Worm (Caenorhabditis elegans) whole organism, L2 larva: ENCODE measurements around the gene unc-36.
A peak's percentile ranks its signal among the peaks of the same experiment; 100 is the strongest.

Experiments
- C34F6.9 ChIP-seq: fragments of 150-350 bp; optimal IDR thresholded peaks from 2 replicates; lab custom pipeline; 2014; ENCODE audit warnings: missing biosample characterization, missing genetic modification characterization
- F13H6.1 ChIP-seq: sonication (generic microtip); optimal IDR thresholded peaks from 2 replicates; lab custom pipeline; 2016; ENCODE audit warnings: missing genetic modification characterization, missing compliant biosample characterization
- R02D3.7 ChIP-seq: fragments of 150-350 bp; optimal IDR thresholded peaks from 2 replicates; lab custom pipeline; 2014; ENCODE audit warnings: missing biosample characterization, missing genetic modification characterization
- Y55F3AM.14 ChIP-seq: fragments of 200-800 bp; sonication (Bioruptor generic); optimal IDR thresholded peaks from 2 replicates; lab custom pipeline; 2018; ENCODE audit warnings: mild to moderate bottlenecking, missing genetic modification characterization, missing compliant biosample characterization
- ZK546.5 ChIP-seq: sonication (generic microtip); optimal IDR thresholded peaks from 2 replicates; lab custom pipeline; 2017; ENCODE audit warnings: missing biosample characterization, missing genetic modification characterization
- alr-1 ChIP-seq: fragments of 150-350 bp; optimal IDR thresholded peaks from 2 replicates; lab custom pipeline; 2014; ENCODE audit warnings: missing biosample characterization, missing genetic modification characterization
- aly-2 ChIP-seq: fragments of 150-350 bp; optimal IDR thresholded peaks from 2 replicates; lab custom pipeline; 2014; ENCODE audit warnings: missing biosample characterization, missing genetic modification characterization
- ama-1 ChIP-seq: fragments of 150-350 bp; optimal IDR thresholded peaks from 2 replicates; lab custom pipeline; 2018; ENCODE audit warnings: inconsistent platforms
- blmp-1 ChIP-seq: sonication (generic microtip); optimal IDR thresholded peaks from 2 replicates; lab custom pipeline; 2017; ENCODE audit warnings: missing genetic modification characterization, mild to moderate bottlenecking, missing compliant biosample characterization, antibody characterized with exemption, moderate library complexity; ENCODE audit not compliant: insufficient read depth
- ceh-16 ChIP-seq: fragments of 150-350 bp; optimal IDR thresholded peaks from 2 replicates; lab custom pipeline; 2014; ENCODE audit warnings: missing biosample characterization, missing genetic modification characterization
- ceh-82 ChIP-seq: fragments of 150-350 bp; optimal IDR thresholded peaks from 2 replicates; lab custom pipeline; 2014; ENCODE audit warnings: missing biosample characterization, missing genetic modification characterization
- crh-2 ChIP-seq: sonication (generic microtip); optimal IDR thresholded peaks from 2 replicates; lab custom pipeline; 2017; ENCODE audit warnings: missing biosample characterization, missing genetic modification characterization
- dmd-4 ChIP-seq: sonication (generic microtip); optimal IDR thresholded peaks from 2 replicates; lab custom pipeline; 2017; ENCODE audit warnings: missing biosample characterization, missing genetic modification characterization
- egl-27 ChIP-seq: sonication (generic microtip); optimal IDR thresholded peaks from 3 replicates; lab custom pipeline; 2017; ENCODE audit warnings: missing biosample characterization, missing genetic modification reagents, missing genetic modification characterization
- elt-1 ChIP-seq: fragments of 150-350 bp; optimal IDR thresholded peaks from 2 replicates; lab custom pipeline; 2014; ENCODE audit warnings: missing biosample characterization, missing genetic modification characterization
- elt-3 ChIP-seq: sonication (generic microtip); optimal IDR thresholded peaks from 2 replicates; lab custom pipeline; 2017; ENCODE audit warnings: missing biosample characterization, missing genetic modification characterization
- fos-1 ChIP-seq: fragments of 150-350 bp; optimal IDR thresholded peaks from 2 replicates; lab custom pipeline; 2014; ENCODE audit warnings: missing biosample characterization, missing genetic modification characterization
- gmeb-1 ChIP-seq: fragments of 150-350 bp; optimal IDR thresholded peaks from 2 replicates; lab custom pipeline; 2014; ENCODE audit warnings: missing biosample characterization, missing genetic modification characterization
- lin-11 ChIP-seq: fragments of 150-350 bp; sonication (generic microtip); optimal IDR thresholded peaks from 2 replicates; lab custom pipeline; 2014; ENCODE audit warnings: missing biosample characterization, missing genetic modification characterization, inconsistent platforms, mixed read lengths
- lin-13 ChIP-seq: fragments of 150-350 bp; optimal IDR thresholded peaks from 2 replicates; lab custom pipeline; 2014; ENCODE audit warnings: missing biosample characterization, missing genetic modification reagents, missing genetic modification characterization
- lin-39 ChIP-seq: fragments of 150-350 bp; optimal IDR thresholded peaks from 2 replicates; lab custom pipeline; 2014; ENCODE audit warnings: missing biosample characterization, missing genetic modification reagents, missing genetic modification characterization
- lsy-2 ChIP-seq, 2 experiments: fragments of 150-350 bp in 1 of 2; sonication (generic microtip) in 1 of 2; optimal IDR thresholded peaks; 2 replicates each; lab custom pipeline; 2014 to 2017; ENCODE audit warnings: missing biosample characterization in 2 of 2, missing genetic modification characterization in 2 of 2
- mab-5 ChIP-seq: fragments of 150-350 bp; optimal IDR thresholded peaks from 2 replicates; lab custom pipeline; 2014; ENCODE audit warnings: missing biosample characterization, missing genetic modification characterization
- mbf-1 ChIP-seq: sonication (generic microtip); optimal IDR thresholded peaks from 2 replicates; lab custom pipeline; 2017; ENCODE audit warnings: missing biosample characterization, missing genetic modification characterization
- mdl-1 ChIP-seq, 2 experiments: fragments of 150-350 bp in 1 of 2; sonication (generic microtip) in 1 of 2; optimal IDR thresholded peaks; 2 replicates each; lab custom pipeline; 2017; ENCODE audit warnings: missing biosample characterization in 2 of 2, missing genetic modification characterization in 2 of 2
- nhr-10 ChIP-seq: sonication (generic microtip); optimal IDR thresholded peaks from 2 replicates; lab custom pipeline; 2017; ENCODE audit warnings: missing biosample characterization, missing genetic modification characterization
- nhr-11 ChIP-seq: fragments of 150-350 bp; optimal IDR thresholded peaks from 2 replicates; lab custom pipeline; 2014; ENCODE audit warnings: missing biosample characterization, missing genetic modification characterization
- nhr-12 ChIP-seq: fragments of 150-350 bp; optimal IDR thresholded peaks from 2 replicates; lab custom pipeline; 2014; ENCODE audit warnings: missing biosample characterization, missing genetic modification characterization
- nhr-129 ChIP-seq: fragments of 150-350 bp; optimal IDR thresholded peaks from 2 replicates; lab custom pipeline; 2014; ENCODE audit warnings: missing biosample characterization, missing genetic modification characterization
- nhr-21 ChIP-seq: fragments of 150-350 bp; optimal IDR thresholded peaks from 2 replicates; lab custom pipeline; 2014; ENCODE audit warnings: missing biosample characterization, missing genetic modification characterization
- nhr-23 ChIP-seq: fragments of 150-350 bp; optimal IDR thresholded peaks from 2 replicates; lab custom pipeline; 2014; ENCODE audit warnings: missing biosample characterization, missing genetic modification reagents, missing genetic modification characterization
- nhr-237 ChIP-seq: fragments of 150-350 bp; optimal IDR thresholded peaks from 2 replicates; lab custom pipeline; 2014; ENCODE audit warnings: missing biosample characterization, missing genetic modification characterization
- nhr-25 ChIP-seq: fragments of 150-350 bp; sonication (generic microtip); optimal IDR thresholded peaks from 3 replicates; lab custom pipeline; 2014; ENCODE audit warnings: missing biosample characterization, missing genetic modification characterization
- nhr-6 ChIP-seq: fragments of 150-350 bp; optimal IDR thresholded peaks from 2 replicates; lab custom pipeline; 2014; ENCODE audit warnings: missing biosample characterization, missing genetic modification characterization
- nhr-77 ChIP-seq: fragments of 150-350 bp; optimal IDR thresholded peaks from 2 replicates; lab custom pipeline; 2014; ENCODE audit warnings: missing biosample characterization, missing genetic modification characterization
- peb-1 ChIP-seq: fragments of 150-350 bp; optimal IDR thresholded peaks from 2 replicates; lab custom pipeline; 2014; ENCODE audit warnings: missing biosample characterization, missing genetic modification characterization
- sem-4 ChIP-seq: fragments of 150-350 bp; optimal IDR thresholded peaks from 2 replicates; lab custom pipeline; 2014; ENCODE audit warnings: missing biosample characterization, missing genetic modification reagents, missing genetic modification characterization
- skn-1 ChIP-seq: sonication (generic microtip); optimal IDR thresholded peaks from 2 replicates; lab custom pipeline; 2017; ENCODE audit warnings: missing biosample characterization, missing genetic modification characterization
- sma-3 ChIP-seq: sonication (generic microtip); optimal IDR thresholded peaks from 2 replicates; lab custom pipeline; 2016; ENCODE audit warnings: missing genetic modification reagents, missing genetic modification characterization, missing compliant biosample characterization
- sma-9 ChIP-seq, 2 experiments: fragments of 150-350 bp in 1 of 2; sonication (generic microtip) in 1 of 2; optimal IDR thresholded peaks; 2 replicates each; lab custom pipeline; 2014 to 2016; ENCODE audit warnings: missing genetic modification characterization in 2 of 2, mild to moderate bottlenecking in 1 of 2, missing biosample characterization in 1 of 2, missing compliant biosample characterization in 1 of 2, missing genetic modification reagents in 1 of 2, moderate library complexity in 1 of 2
- snpc-4 ChIP-seq: fragments of 150-350 bp; optimal IDR thresholded peaks from 2 replicates; lab custom pipeline; 2014; ENCODE audit warnings: missing biosample characterization, missing genetic modification characterization
- unc-39 ChIP-seq: fragments of 150-350 bp; optimal IDR thresholded peaks from 2 replicates; lab custom pipeline; 2014; ENCODE audit warnings: missing biosample characterization, missing genetic modification characterization
- unc-55 ChIP-seq: fragments of 150-350 bp; sonication (generic microtip); optimal IDR thresholded peaks from 3 replicates; lab custom pipeline; 2014; ENCODE audit warnings: missing biosample characterization, missing genetic modification reagents, missing genetic modification characterization
- unc-62 ChIP-seq: fragments of 150-350 bp; optimal IDR thresholded peaks from 2 replicates; lab custom pipeline; 2014; ENCODE audit warnings: missing biosample characterization, missing genetic modification reagents, missing genetic modification characterization
- zag-1 ChIP-seq: fragments of 150-350 bp; optimal IDR thresholded peaks from 2 replicates; lab custom pipeline; 2014; ENCODE audit warnings: missing biosample characterization, missing genetic modification characterization
- ztf-1 ChIP-seq: fragments of 200-800 bp; sonication (Bioruptor generic); conservative IDR thresholded peaks from 2 replicates; pipeline ENCODE4 v1.3.6; 2022; ENCODE audit warnings: missing genetic modification characterization, missing compliant biosample characterization
- ztf-11 ChIP-seq: sonication (generic microtip); optimal IDR thresholded peaks from 2 replicates; lab custom pipeline; 2017; ENCODE audit warnings: missing biosample characterization, missing genetic modification characterization
- ztf-4 ChIP-seq: fragments of 150-350 bp; optimal IDR thresholded peaks from 2 replicates; lab custom pipeline; 2014; ENCODE audit warnings: missing biosample characterization, missing genetic modification characterization

unc-36 gene

ce11 chrIII:8242809-8243208 is 41.8 kb upstream of the unc-36 start, which contains the start of gene C02F5.12:
Gene C02F5.12, minus strand, starts transcription at chrIII:8243029.
- TF ChIP-seq unc-55 (GFP tag; lab: Kevin White, UChicago) (no peak), alr-1 (no peak), snpc-4 (tag; lab: Kevin White, UChicago) (no peak), blmp-1 (no peak), unc-39 (tag; lab: Kevin White, UChicago) (no peak), lin-11 (tag; lab: Kevin White, UChicago) (no peak), ztf-4 (tag; lab: Kevin White, UChicago) (no peak), C34F6.9 (peak; percentile 43), nhr-25 (tag; lab: Kevin White, UChicago) (no peak), elt-3 (tag; lab: Kevin White, UChicago) (no peak), crh-2 (tag; lab: Kevin White, UChicago) (peak; percentile 10), R02D3.7 (tag; lab: Kevin White, UChicago) (no peak), ceh-82 (no peak), zag-1 (no peak), ztf-11 (no peak), ceh-16 (no peak), aly-2 (tag; lab: Kevin White, UChicago) (no peak), Y55F3AM.14 (GFP tag; lab: Kevin White, UChicago) (no peak), nhr-6 (tag; lab: Kevin White, UChicago) (no peak), nhr-23 (tag; lab: Kevin White, UChicago) (no peak), nhr-11 (no peak), ZK546.5 (no peak), unc-62 (GFP tag; lab: Kevin White, UChicago) (no peak), ama-1 (lab: Kevin White, UChicago) (no peak), skn-1 (tag; lab: Kevin White, UChicago) (no peak), fos-1 (tag; lab: Kevin White, UChicago) (peak; percentile 38), nhr-21 (tag; lab: Kevin White, UChicago) (no peak), ztf-1 (GFP tag; lab: Robert Waterston, UW) (no peak), nhr-77 (tag; lab: Kevin White, UChicago) (no peak), lin-39 (tag; lab: Kevin White, UChicago) (no peak), gmeb-1 (tag; lab: Kevin White, UChicago) (no peak), egl-27 (tag; lab: Kevin White, UChicago) (no peak), F13H6.1 (tag; lab: Kevin White, UChicago) (peak; percentile 20), lin-13 (peak; percentile 8), nhr-237 (tag; lab: Kevin White, UChicago) (no peak), nhr-129 (tag; lab: Kevin White, UChicago) (peak; percentile 51), nhr-10 (tag; lab: Kevin White, UChicago) (no peak), peb-1 (tag; lab: Kevin White, UChicago) (no peak), mab-5 (no peak), nhr-12 (tag; lab: Kevin White, UChicago) (no peak), lsy-2 (tag; optimal IDR thresholded peaks at IDR 0.05; lab: Kevin White, UChicago) (peak in 1 of 2 experiments; percentile 44), sma-9 (GFP tag; optimal IDR thresholded peaks at IDR 0.05; lab: Kevin White, UChicago) (peak; percentile 7), sma-9 (tag; optimal IDR thresholded peaks at IDR 0.05; lab: Kevin White, UChicago) (no peak), mdl-1 (tag; optimal IDR thresholded peaks at IDR 0.05; lab: Kevin White, UChicago) (no peak), dmd-4 (tag; lab: Kevin White, UChicago) (no peak), sem-4 (tag; lab: Kevin White, UChicago) (no peak), mbf-1 (tag; lab: Kevin White, UChicago) (no peak), sma-3 (GFP tag; lab: Kevin White, UChicago) (peak; percentile 0), elt-1 (tag; lab: Kevin White, UChicago) (no peak)
